Fruit fly (Drosophila melanogaster) whole organism, embryonic: ENCODE results near the gene CCAP-R.

Experiments used
- ATbp ChIP-seq: fragments of 200-800 bp; sonication (Bioruptor generic); optimal IDR thresholded peaks from 2 replicates; lab custom pipeline; 2017; ENCODE audit warnings: missing biosample characterization, mild to moderate bottlenecking, missing genetic modification characterization, missing genetic modification reagents
- B-H1 ChIP-seq: fragments of 200-800 bp; sonication (Bioruptor generic); IDR thresholded peaks from 3 replicates; pipeline ENCODE4 v1.3.6; 2022; ENCODE audit warnings: missing biosample characterization, missing genetic modification characterization
- BEAF-32 ChIP-seq: fragments of 200-800 bp; sonication (Bioruptor generic); optimal IDR thresholded peaks from 3 replicates; lab custom pipeline; 2017; ENCODE audit warnings: missing biosample characterization, missing genetic modification characterization, mild to moderate bottlenecking, moderate library complexity, missing genetic modification reagents
- Bdp1 ChIP-seq: fragments of 200-800 bp; sonication (Bioruptor generic); optimal IDR thresholded peaks from 3 replicates; lab custom pipeline; 2016; ENCODE audit warnings: missing biosample characterization, missing genetic modification characterization
- Bgb ChIP-seq: fragments of 200-800 bp; sonication (Bioruptor generic); IDR thresholded peaks from 2 replicates; pipeline ENCODE4 v1.3.6; 2022; ENCODE audit warnings: missing biosample characterization, missing genetic modification characterization; ENCODE audit not compliant: partially characterized antibody
- CG10959 ChIP-seq: fragments of 200-800 bp; sonication (Bioruptor generic); IDR thresholded peaks from 2 replicates; pipeline ENCODE4 v1.3.6; 2022; ENCODE audit warnings: missing biosample characterization, missing genetic modification characterization
- CG11723 ChIP-seq: fragments of 200-800 bp; sonication (Bioruptor generic); optimal IDR thresholded peaks from 2 replicates; lab custom pipeline; 2017; ENCODE audit warnings: missing biosample characterization, mild to moderate bottlenecking, missing genetic modification characterization
- CG13775 ChIP-seq: fragments of 200-800 bp; sonication (Bioruptor generic); optimal IDR thresholded peaks from 3 replicates; lab custom pipeline; 2017; ENCODE audit warnings: missing biosample characterization, mild to moderate bottlenecking, missing genetic modification characterization
- CG13894 ChIP-seq: fragments of 200-800 bp; sonication (Bioruptor generic); optimal IDR thresholded peaks from 3 replicates; lab custom pipeline; 2018; ENCODE audit warnings: missing biosample characterization, mild to moderate bottlenecking, missing genetic modification characterization, moderate library complexity
- CG14050 ChIP-seq: fragments of 200-800 bp; sonication (Bioruptor generic); IDR thresholded peaks from 3 replicates; pipeline ENCODE4 v1.3.6; 2022; ENCODE audit warnings: missing biosample characterization, missing genetic modification characterization
- CG18476 ChIP-seq: fragments of 200-800 bp; sonication (Bioruptor generic); optimal IDR thresholded peaks from 2 replicates; lab custom pipeline; 2016; ENCODE audit warnings: missing biosample characterization, mild to moderate bottlenecking, missing genetic modification characterization
- CG34376 ChIP-seq: fragments of 200-800 bp; sonication (Bioruptor generic); optimal IDR thresholded peaks from 2 replicates; lab custom pipeline; 2018; ENCODE audit warnings: missing biosample characterization, mild to moderate bottlenecking, missing genetic modification characterization
- CG3726 ChIP-seq: fragments of 200-800 bp; sonication (Bioruptor generic); IDR thresholded peaks from 3 replicates; pipeline ENCODE4, ENCODE4 v1.3.6; 2022; ENCODE audit warnings: missing biosample characterization, missing genetic modification characterization
- CG4404 ChIP-seq: fragments of 200-800 bp; sonication (Bioruptor generic); IDR thresholded peaks from 2 replicates; pipeline ENCODE4 v1.3.6; 2022; ENCODE audit warnings: missing biosample characterization, missing genetic modification characterization
- CG6272 ChIP-seq: fragments of 200-800 bp; sonication (Bioruptor generic); IDR thresholded peaks from 2 replicates; pipeline ENCODE4 v1.3.6; 2022; ENCODE audit warnings: missing biosample characterization, missing genetic modification characterization
- CG6765 ChIP-seq: fragments of 200-800 bp; sonication (Bioruptor generic); optimal IDR thresholded peaks from 3 replicates; lab custom pipeline; 2017; ENCODE audit warnings: missing biosample characterization, mild to moderate bottlenecking, missing genetic modification characterization
- CG7963 ChIP-seq: fragments of 200-800 bp; sonication (Bioruptor generic); IDR thresholded peaks from 3 replicates; pipeline ENCODE4 v1.3.6; 2022; ENCODE audit warnings: missing biosample characterization, missing genetic modification characterization; ENCODE audit not compliant: partially characterized antibody
- CG8089 ChIP-seq: fragments of 200-800 bp; sonication (Bioruptor generic); optimal IDR thresholded peaks from 3 replicates; lab custom pipeline; 2016; ENCODE audit warnings: missing biosample characterization, missing genetic modification characterization
- CG8281 ChIP-seq: fragments of 200-800 bp; sonication (Bioruptor generic); optimal IDR thresholded peaks from 2 replicates; lab custom pipeline; 2018; ENCODE audit warnings: missing biosample characterization, mild to moderate bottlenecking, missing genetic modification characterization, moderate library complexity
- Chrac-16 ChIP-seq: fragments of 200-800 bp; sonication (Bioruptor generic); optimal IDR thresholded peaks from 3 replicates; lab custom pipeline; 2016; ENCODE audit warnings: missing biosample characterization, missing genetic modification characterization
- Deaf1 ChIP-seq: fragments of 200-800 bp; optimal IDR thresholded peaks from 3 replicates; lab custom pipeline; 2019; ENCODE audit warnings: missing biosample characterization, mild to moderate bottlenecking, missing genetic modification characterization, moderate library complexity
- E2f2 ChIP-seq: fragments of 200-800 bp; sonication (Bioruptor generic); IDR thresholded peaks from 2 replicates; pipeline ENCODE4 v1.3.6; 2022; ENCODE audit warnings: missing biosample characterization, missing genetic modification characterization
- ERR ChIP-seq: fragments of 200-800 bp; sonication (Bioruptor generic); optimal IDR thresholded peaks from 2 replicates; lab custom pipeline; 2016; ENCODE audit warnings: missing biosample characterization, missing genetic modification characterization
- GATAe ChIP-seq: fragments of 200-800 bp; sonication (Bioruptor generic); conservative IDR thresholded peaks from 2 replicates; pipeline ENCODE4 v1.3.6; 2022; ENCODE audit warnings: missing biosample characterization, missing genetic modification characterization
- H2.0 ChIP-seq: fragments of 200-800 bp; sonication (Bioruptor generic); IDR thresholded peaks from 2 replicates; pipeline ENCODE4 v1.3.6; 2022; ENCODE audit warnings: missing biosample characterization, missing genetic modification characterization
- Mad ChIP-seq: fragments of 200-800 bp; sonication (Bioruptor generic); optimal IDR thresholded peaks from 2 replicates; lab custom pipeline; 2016; ENCODE audit warnings: missing biosample characterization, missing genetic modification characterization
- Rfx ChIP-seq: fragments of 200-800 bp; sonication (Bioruptor generic); IDR thresholded peaks from 2 replicates; pipeline ENCODE4 v1.3.6; 2022; ENCODE audit warnings: missing biosample characterization, missing genetic modification characterization
- Sin3A ChIP-seq: fragments of >200 bp; optimal IDR thresholded peaks from 2 replicates; lab custom pipeline; 2018
- Six4 ChIP-seq: fragments of 200-800 bp; sonication (Bioruptor generic); optimal IDR thresholded peaks from 2 replicates; lab custom pipeline; 2016; ENCODE audit warnings: missing biosample characterization, missing genetic modification characterization
- Sry-β ChIP-seq: fragments of 200-800 bp; sonication (Bioruptor generic); optimal IDR thresholded peaks from 2 replicates; lab custom pipeline; 2018; ENCODE audit warnings: missing biosample characterization, mild to moderate bottlenecking, missing genetic modification characterization, moderate library complexity
- chn ChIP-seq: fragments of 200-800 bp; sonication (Bioruptor generic); optimal IDR thresholded peaks from 2 replicates; lab custom pipeline; 2016; ENCODE audit warnings: missing biosample characterization, missing genetic modification characterization
- ci ChIP-seq: fragments of 200-800 bp; sonication (Bioruptor generic); IDR thresholded peaks from 3 replicates; pipeline ENCODE4 v1.3.6; 2022; ENCODE audit warnings: missing biosample characterization, missing genetic modification characterization
- crp ChIP-seq, 2 experiments: fragments of 200-800 bp; sonication (Bioruptor generic); optimal IDR thresholded peaks; 2 replicates in 1 of 2; 3 replicates in 1 of 2; lab custom pipeline; 2017; ENCODE audit warnings: missing biosample characterization in 2 of 2, missing genetic modification characterization in 2 of 2, mild to moderate bottlenecking in 1 of 2, moderate library complexity in 1 of 2
- dimm ChIP-seq: fragments of 200-800 bp; sonication (Bioruptor generic); IDR thresholded peaks from 2 replicates; pipeline ENCODE4 v1.3.6; 2022; ENCODE audit warnings: missing biosample characterization, missing genetic modification characterization
- fd3F ChIP-seq: fragments of 200-800 bp; sonication (Bioruptor generic); optimal IDR thresholded peaks from 2 replicates; lab custom pipeline; 2018; ENCODE audit warnings: missing biosample characterization, mild to moderate bottlenecking, missing genetic modification characterization, moderate library complexity
- fru ChIP-seq: fragments of >200 bp; optimal IDR thresholded peaks from 2 replicates; lab custom pipeline; 2017
- ham ChIP-seq: fragments of 200-800 bp; sonication (Bioruptor generic); IDR thresholded peaks from 2 replicates; pipeline ENCODE4 v1.3.6; 2022; ENCODE audit warnings: missing biosample characterization, missing genetic modification characterization
- ind ChIP-seq: fragments of 200-800 bp; sonication (Bioruptor generic); optimal IDR thresholded peaks from 3 replicates; lab custom pipeline; 2016; ENCODE audit warnings: missing biosample characterization, missing genetic modification characterization
- nmo ChIP-seq: fragments of 200-800 bp; sonication (Bioruptor generic); optimal IDR thresholded peaks from 2 replicates; lab custom pipeline; 2018; ENCODE audit warnings: missing biosample characterization, mild to moderate bottlenecking, missing genetic modification characterization, moderate library complexity
- p53 ChIP-seq: fragments of 200-800 bp; sonication (Bioruptor generic); optimal IDR thresholded peaks from 2 replicates; lab custom pipeline; 2016; ENCODE audit warnings: missing biosample characterization, missing genetic modification characterization
- sens ChIP-seq: fragments of 200-800 bp; sonication (Bioruptor generic); peaks from one replicate; lab custom pipeline; 2016; ENCODE audit warnings: missing biosample characterization, missing genetic modification characterization
- slbo ChIP-seq: fragments of 200-800 bp; sonication (Bioruptor generic); IDR thresholded peaks from 2 replicates; pipeline ENCODE4 v1.3.6; 2022; ENCODE audit warnings: missing biosample characterization, missing genetic modification characterization
- sna ChIP-seq: fragments of 200-800 bp; sonication (Bioruptor generic); IDR thresholded peaks from 2 replicates; pipeline ENCODE4 v1.3.6; 2022; ENCODE audit warnings: missing biosample characterization, missing genetic modification characterization; ENCODE audit not compliant: partially characterized antibody
- sob ChIP-seq: fragments of 200-800 bp; sonication (Bioruptor generic); IDR thresholded peaks from 2 replicates; pipeline ENCODE4 v1.3.6; 2022; ENCODE audit warnings: missing biosample characterization, missing genetic modification characterization
- stc ChIP-seq: fragments of 200-800 bp; sonication (Bioruptor generic); IDR thresholded peaks from 2 replicates; pipeline ENCODE4 v1.3.6; 2022; ENCODE audit warnings: missing biosample characterization, missing genetic modification characterization
- trh ChIP-seq: fragments of 200-800 bp; sonication (Bioruptor generic); optimal IDR thresholded peaks from 2 replicates; lab custom pipeline; 2016; ENCODE audit warnings: missing biosample characterization, missing genetic modification characterization
- tup ChIP-seq: fragments of 200-800 bp; sonication (Bioruptor generic); optimal IDR thresholded peaks from 2 replicates; lab custom pipeline; 2016; ENCODE audit warnings: missing biosample characterization, mild to moderate bottlenecking, missing genetic modification characterization, moderate library complexity
- tx ChIP-seq: fragments of 200-800 bp; sonication (Bioruptor generic); optimal IDR thresholded peaks from 2 replicates; lab custom pipeline; 2016; ENCODE audit warnings: missing biosample characterization, missing genetic modification characterization
- wek ChIP-seq: fragments of 200-800 bp; sonication (Bioruptor generic); optimal IDR thresholded peaks from 3 replicates; lab custom pipeline; 2018; ENCODE audit warnings: missing biosample characterization, mild to moderate bottlenecking, missing genetic modification characterization, moderate library complexity
- zfh1 ChIP-seq: fragments of 200-800 bp; sonication (Bioruptor generic); IDR thresholded peaks from 3 replicates; pipeline ENCODE4 v1.3.6; 2022; ENCODE audit warnings: missing biosample characterization, missing genetic modification characterization

The CCAP-R gene

dm6 chr3R:25996197-25997005, 40.3 kb upstream of the CCAP-R start, which contains the start of gene CG43116 (continued):
- TF ChIP-seq dimm (peak; percentile 49), CG14050 (GFP tag; lab: Robert Waterston, UW) (peak; percentile 49), fd3F (GFP tag; lab: Kevin White, UChicago) (no peak), tx (GFP tag; lab: Kevin White, UChicago) (peak; percentile 34), Mad (peak; percentile 84), Six4 (GFP tag; lab: Kevin White, UChicago) (peak; percentile 91), Sry-β (peak; percentile 1), B-H1 (peak; percentile 56), CG4404 (GFP tag; lab: Robert Waterston, UW) (peak; percentile 96), CG6765 (GFP tag; lab: Kevin White, UChicago) (no peak), H2.0 (peak; percentile 77), tup (GFP tag; lab: Kevin White, UChicago) (peak; percentile 67), crp (GFP tag; optimal IDR thresholded peaks at IDR 0.05; lab: Kevin White, UChicago) (peak in 1 of 2 experiments; percentile 38), E2f2 (peak; percentile 46; the same call in 1 of the 2 replicates), CG10959 (GFP tag; lab: Robert Waterston, UW) (peak; percentile 96), Chrac-16 (GFP tag; lab: Kevin White, UChicago) (peak; percentile 94), sens (GFP tag; lab: Kevin White, UChicago) (peak; percentile 99), GATAe (GFP tag; lab: Robert Waterston, UW) (no peak), wek (GFP tag; lab: Kevin White, UChicago) (peak; percentile 57), stc (peak; percentile 72), BEAF-32 (GFP tag; lab: Kevin White, UChicago) (no peak), nmo (peak; percentile 95), CG7963 (GFP tag; lab: Robert Waterston, UW) (no peak), CG3726 (GFP tag; lab: Robert Waterston, UW) (peak; percentile 73; the same call in 2 of the 3 replicates), trh (GFP tag; lab: Kevin White, UChicago) (peak; percentile 59), CG34376 (GFP tag; lab: Kevin White, UChicago) (no peak), CG13894 (tag; lab: Kevin White, UChicago) (no peak), Bdp1 (GFP tag; lab: Kevin White, UChicago) (peak; percentile 64), Deaf1 (tag; lab: Kevin White, UChicago) (no peak), sna (no peak), ERR (GFP tag; lab: Kevin White, UChicago) (no peak), ham (GFP tag; lab: Robert Waterston, UW) (no peak), zfh1 (GFP tag; lab: Robert Waterston, UW) (peak; percentile 97), CG8281 (peak; percentile 18), p53 (GFP tag; lab: Kevin White, UChicago) (no peak), CG8089 (GFP tag; lab: Kevin White, UChicago) (peak; percentile 77), Rfx (GFP tag; lab: Robert Waterston, UW) (no peak), sob (GFP tag; lab: Robert Waterston, UW) (peak; percentile 55; the same call in 1 of the 2 replicates), chn (peak; percentile 90), CG6272 (GFP tag; lab: Robert Waterston, UW) (peak; percentile 42; the same call in 1 of the 2 replicates), ci (GFP tag; lab: Robert Waterston, UW) (peak; percentile 88), Sin3A (lab: Kevin White, UChicago) (no peak), slbo (GFP tag; lab: Robert Waterston, UW) (no peak), CG11723 (GFP tag; lab: Kevin White, UChicago) (no peak), ATbp (GFP tag; lab: Kevin White, UChicago) (peak; percentile 85), ind (GFP tag; lab: Kevin White, UChicago) (no peak), Bgb (GFP tag; lab: Robert Waterston, UW) (no peak), CG13775 (peak; percentile 91), fru (lab: Kevin White, UChicago) (no peak), CG18476 (GFP tag; lab: Kevin White, UChicago) (peak; percentile 76)
